Fruit fly (Drosophila melanogaster) whole organism, wandering third instar larva: Measurements from ENCODE around the gene mTerf5.

Source experiments
- Hr78 ChIP-seq: fragments of >200 bp; optimal IDR thresholded peaks from 2 replicates; lab custom pipeline; 2017; ENCODE audit warnings: missing biosample characterization, missing genetic modification characterization
- Myc ChIP-seq: fragments of >200 bp; optimal IDR thresholded peaks from 2 replicates; lab custom pipeline; 2017
- OdsH ChIP-seq: fragments of 200-800 bp; sonication (Bioruptor generic); optimal IDR thresholded peaks from 2 replicates; lab custom pipeline; 2016; ENCODE audit warnings: missing biosample characterization, mild to moderate bottlenecking, missing genetic modification characterization
- Sp1 ChIP-seq: fragments of 200-800 bp; sonication (Bioruptor generic); optimal IDR thresholded peaks from 3 replicates; lab custom pipeline; 2019; ENCODE audit warnings: missing biosample characterization, mild to moderate bottlenecking, missing genetic modification characterization, moderate library complexity
- ey ChIP-seq: fragments of 200-800 bp; sonication (Bioruptor generic); optimal IDR thresholded peaks from 2 replicates; lab custom pipeline; 2016; ENCODE audit warnings: missing biosample characterization, missing genetic modification characterization
- h ChIP-seq: fragments of 200-800 bp; sonication (Bioruptor generic); optimal IDR thresholded peaks from 3 replicates; lab custom pipeline; 2016; ENCODE audit warnings: missing biosample characterization, mild to moderate bottlenecking, missing genetic modification characterization
- lola ChIP-seq: fragments of >200 bp; optimal IDR thresholded peaks from 2 replicates; lab custom pipeline; 2017; ENCODE audit warnings: missing biosample characterization, missing genetic modification characterization

dm6 chr3R:18260016-18260415 is 36.5 kb upstream of the mTerf5 start:
- TF ChIP-seq Sp1 (GFP tag; lab: Kevin White, UChicago) (no peak), Myc (lab: Kevin White, UChicago) (no peak), Hr78 (GFP tag; lab: Kevin White, UChicago) (no peak), lola (GFP tag; lab: Kevin White, UChicago) (no peak), ey (GFP tag; lab: Kevin White, UChicago) (no peak), h (GFP tag; lab: Kevin White, UChicago) (no peak), OdsH (no peak)
